Fruit fly (Drosophila melanogaster): ENCODE measurements around the gene Acer.
A peak's percentile ranks its signal among the peaks of the same experiment; 100 is the strongest.

Gene Acer

dm6 chr2L:8528318-8528717 lies 6.6 kb downstream of the Acer start, which contains the start of the genes lmgA and lmgB (continued):
- TF ChIP-seq CoRest (tag; optimal IDR thresholded peaks at IDR 0.05), result peak; percentile 50
- no peak for TF ChIP-seq Atf3 (GFP tag; optimal IDR thresholded peaks at IDR 0.05)
- TF ChIP-seq CG4820 (GFP tag; optimal IDR thresholded peaks at IDR 0.05), result no peak
- peak; percentile 21 for TF ChIP-seq CG18764 (GFP tag; optimal IDR thresholded peaks at IDR 0.05)
- no peak for TF ChIP-seq ap (GFP tag; IDR thresholded peaks at IDR 0.05)
- no peak for TF ChIP-seq CG17385 (GFP tag; optimal IDR thresholded peaks at IDR 0.05)
- TF ChIP-seq Adf1 (GFP tag; IDR thresholded peaks at IDR 0.05), result no peak
- peak; percentile 83 for TF ChIP-seq unc-4 (GFP tag; IDR thresholded peaks at IDR 0.05; ENCODE audit: partially characterized antibody)
- peak; percentile 16 for TF ChIP-seq CG15696 (tag; optimal IDR thresholded peaks at IDR 0.05)
- TF ChIP-seq Xrp1 (GFP tag; IDR thresholded peaks at IDR 0.05), result peak; percentile 9; the same call in 1 of the 2 replicates
- no peak for TF ChIP-seq sqz (GFP tag; optimal IDR thresholded peaks at IDR 0.05)
- TF ChIP-seq Scr (GFP tag; IDR thresholded peaks at IDR 0.05; ENCODE audit: partially characterized antibody), result peak; percentile 90
- TF ChIP-seq CG18262 (tag; optimal IDR thresholded peaks at IDR 0.05), result peak; percentile 28
- no peak for TF ChIP-seq ash1 (GFP tag; optimal IDR thresholded peaks at IDR 0.05)
- peak; percentile 86 for TF ChIP-seq Bgb (GFP tag; IDR thresholded peaks at IDR 0.05; ENCODE audit: partially characterized antibody)
- no peak for TF ChIP-seq CG7357 (GFP tag; IDR thresholded peaks at IDR 0.05)
- peak; percentile 80 for TF ChIP-seq CG4617 (GFP tag; optimal IDR thresholded peaks at IDR 0.05; ENCODE audit: borderline replicate concordance)
- TF ChIP-seq cas (GFP tag; IDR thresholded peaks at IDR 0.05), result peak; percentile 26; the same call in 1 of the 2 replicates
- peak; percentile 93 for TF ChIP-seq CG14860 (GFP tag; IDR thresholded peaks at IDR 0.05; ENCODE audit: partially characterized antibody)
- TF ChIP-seq zfh1 (GFP tag; IDR thresholded peaks at IDR 0.05), result no peak
- TF ChIP-seq croc (GFP tag; conservative IDR thresholded peaks at IDR 0.05), result no peak
- peak; percentile 35; the same call in 1 of the 2 replicates for TF ChIP-seq CG14441 (GFP tag; IDR thresholded peaks at IDR 0.05)
- no peak for TF ChIP-seq Nf-YC (tag; optimal IDR thresholded peaks at IDR 0.05)
- peak; percentile 24; the same call in 1 of the 3 replicates for TF ChIP-seq H15 (GFP tag; IDR thresholded peaks at IDR 0.05)
- peak; percentile 52 for TF ChIP-seq onecut (GFP tag; IDR thresholded peaks at IDR 0.05)
- no peak for TF ChIP-seq tll (GFP tag; optimal IDR thresholded peaks at IDR 0.05)
- TF ChIP-seq Hand (GFP tag; optimal IDR thresholded peaks at IDR 0.05), result no peak
- 0 out of 2 replicates have a peak, but pooled peaks have one; percentile 19 for TF ChIP-seq CG16779 (GFP tag; IDR thresholded peaks at IDR 0.05)
- peak; percentile 85 for TF ChIP-seq mld (GFP tag; IDR thresholded peaks at IDR 0.05; ENCODE audit: partially characterized antibody)
- peak; percentile 96 for TF ChIP-seq Dp (GFP tag; optimal IDR thresholded peaks at IDR 0.05)
- TF ChIP-seq Gug (GFP tag; IDR thresholded peaks at IDR 0.05), result peak; percentile 62; the same call in 3 of the 4 replicates
- TF ChIP-seq CG15601 (tag; optimal IDR thresholded peaks at IDR 0.05), result peak; percentile 44
- no peak for TF ChIP-seq CG6654 (GFP tag; optimal IDR thresholded peaks at IDR 0.05)
- TF ChIP-seq Doc3 (GFP tag; IDR thresholded peaks at IDR 0.05; ENCODE audit: partially characterized antibody), result peak; percentile 79
- TF ChIP-seq CG33213 (GFP tag; optimal IDR thresholded peaks at IDR 0.05), result peak; percentile 15
- peak; percentile 53 for TF ChIP-seq mam (GFP tag; optimal IDR thresholded peaks at IDR 0.05)
- TF ChIP-seq CG10654 (GFP tag; optimal IDR thresholded peaks at IDR 0.05), result peak; percentile 60
- peak; percentile 66 for TF ChIP-seq CG1603 (tag; optimal IDR thresholded peaks at IDR 0.05)
- no peak for TF ChIP-seq CG9876 (GFP tag; optimal IDR thresholded peaks at IDR 0.05)
- TF ChIP-seq CG8944 (GFP tag; optimal IDR thresholded peaks at IDR 0.05), result no peak
- no peak for TF ChIP-seq gsb (GFP tag; IDR thresholded peaks at IDR 0.05)
- TF ChIP-seq shn (GFP tag; optimal IDR thresholded peaks at IDR 0.05), result peak; percentile 16
- TF ChIP-seq CG15514 (GFP tag; optimal IDR thresholded peaks at IDR 0.05), result peak; percentile 56
- TF ChIP-seq dimm (GFP tag; IDR thresholded peaks at IDR 0.05), result no peak
- no peak for TF ChIP-seq emc (GFP tag; optimal IDR thresholded peaks at IDR 0.05)
- no peak for TF ChIP-seq org-1 (GFP tag; optimal IDR thresholded peaks at IDR 0.05)
- TF ChIP-seq CG4424 (GFP tag; optimal IDR thresholded peaks at IDR 0.05), result peak; percentile 66
- peak; percentile 64 for TF ChIP-seq CG17829 (tag; optimal IDR thresholded peaks at IDR 0.05)
- TF ChIP-seq HLH54F (GFP tag; optimal IDR thresholded peaks at IDR 0.05), result peak; percentile 23
- peak; percentile 12; the same call in 1 of the 2 replicates for TF ChIP-seq lmd (GFP tag; IDR thresholded peaks at IDR 0.05)
